Fruit fly (Drosophila melanogaster) whole organism: ENCODE data around the gene CG11737.

ENCODE experiments used
- EcR ChIP-seq, 2 experiments: fragments of >200 bp; optimal IDR thresholded peaks; 2 replicates each; lab custom pipeline; 2017; ENCODE audit warnings: missing biosample characterization in 2 of 2, missing genetic modification characterization in 2 of 2, missing genetic modification reagents in 2 of 2
- pan ChIP-seq: fragments of >200 bp; optimal IDR thresholded peaks from 2 replicates; lab custom pipeline; 2017
- psq ChIP-seq: fragments of >200 bp; optimal IDR thresholded peaks from 2 replicates; lab custom pipeline; 2017
- usp ChIP-seq: fragments of >200 bp; optimal IDR thresholded peaks from 2 replicates; lab custom pipeline; 2017; ENCODE audit warnings: missing biosample characterization, missing genetic modification characterization, mixed read lengths

DNA sequence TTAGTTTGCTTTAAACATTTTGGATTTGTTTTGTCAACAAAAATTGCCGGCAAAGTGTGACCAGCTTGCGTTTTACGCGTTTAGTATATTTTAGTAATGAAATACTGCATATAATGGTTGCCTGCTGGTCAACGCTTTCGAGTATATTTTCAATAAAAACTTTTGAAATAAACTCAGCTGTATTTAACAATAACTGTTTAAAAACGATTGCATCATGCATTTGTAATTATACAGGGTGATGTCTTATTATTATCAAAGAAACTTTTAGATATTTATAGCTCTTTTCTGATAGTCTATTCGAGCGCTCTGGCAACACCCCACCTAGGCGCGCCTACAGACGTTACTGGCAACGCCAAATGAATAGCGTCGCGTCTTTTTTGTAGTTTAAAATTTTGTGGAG is 46.1 kb downstream of the CG11737 start, which contains the start of gene Cenp-C:
- no peak for TF ChIP-seq psq (lab: Kevin White, UChicago)
- no peak for TF ChIP-seq pan (lab: Kevin White, UChicago)
- no peak for TF ChIP-seq EcR (GFP tag; optimal IDR thresholded peaks at IDR 0.05; lab: Kevin White, UChicago)
- TF ChIP-seq usp, result no peak
